Fruit fly (Drosophila melanogaster) whole organism, embryonic: ENCODE results near the gene Npc2a.
A peak's percentile ranks its signal among the peaks of the same experiment; 100 is the strongest.

Source experiments
- Adf1 ChIP-seq: fragments of 200-800 bp; sonication (Bioruptor generic); IDR thresholded peaks from 2 replicates; pipeline ENCODE4 v1.3.6; 2022; ENCODE audit warnings: missing biosample characterization, missing genetic modification characterization
- Asciz ChIP-seq: fragments of 200-800 bp; sonication (Bioruptor generic); optimal IDR thresholded peaks from 2 replicates; lab custom pipeline; 2017; ENCODE audit warnings: missing biosample characterization, mild to moderate bottlenecking, missing genetic modification characterization, missing genetic modification reagents
- CG11247 ChIP-seq: fragments of 200-800 bp; sonication (Bioruptor generic); IDR thresholded peaks from 2 replicates; pipeline ENCODE4 v1.3.6; 2022; ENCODE audit warnings: missing biosample characterization, missing genetic modification characterization
- CG15479 ChIP-seq: fragments of 200-800 bp; sonication (Bioruptor generic); optimal IDR thresholded peaks from 3 replicates; lab custom pipeline; 2019; ENCODE audit warnings: missing biosample characterization, mild to moderate bottlenecking, missing genetic modification characterization, moderate library complexity
- CG1603 ChIP-seq: fragments of 200-800 bp; sonication (Bioruptor generic); optimal IDR thresholded peaks from 2 replicates; lab custom pipeline; 2019; ENCODE audit warnings: missing biosample characterization, mild to moderate bottlenecking, missing genetic modification characterization, moderate library complexity
- CG1832 ChIP-seq: fragments of 200-800 bp; sonication (Bioruptor generic); optimal IDR thresholded peaks from 2 replicates; lab custom pipeline; 2017; ENCODE audit warnings: missing biosample characterization, mild to moderate bottlenecking, missing genetic modification characterization, inconsistent platforms
- CG2199 ChIP-seq: fragments of 200-800 bp; sonication (Bioruptor generic); IDR thresholded peaks from 3 replicates; pipeline ENCODE4 v1.3.6; 2022; ENCODE audit warnings: missing biosample characterization, missing genetic modification characterization
- CG2678 ChIP-seq: fragments of 200-800 bp; sonication (Bioruptor generic); optimal IDR thresholded peaks from 3 replicates; lab custom pipeline; 2019; ENCODE audit warnings: missing biosample characterization, mild to moderate bottlenecking, missing genetic modification characterization, moderate library complexity
- CG2875 ChIP-seq: fragments of 200-800 bp; sonication (Bioruptor generic); optimal IDR thresholded peaks from 2 replicates; lab custom pipeline; 2017; ENCODE audit warnings: missing biosample characterization, mild to moderate bottlenecking, missing genetic modification characterization, missing genetic modification reagents
- CG31388 ChIP-seq: fragments of 200-800 bp; sonication (Bioruptor generic); optimal IDR thresholded peaks from 2 replicates; lab custom pipeline; 2016; ENCODE audit warnings: missing biosample characterization, missing genetic modification characterization
- CG4360 ChIP-seq: fragments of 200-800 bp; sonication (Bioruptor generic); IDR thresholded peaks from 2 replicates; pipeline ENCODE4 v1.3.6; 2022; ENCODE audit warnings: missing biosample characterization, missing genetic modification characterization
- CG43689 ChIP-seq: fragments of 200-800 bp; sonication (Bioruptor generic); IDR thresholded peaks from 2 replicates; pipeline ENCODE4 v1.3.6; 2022; ENCODE audit warnings: missing biosample characterization, missing genetic modification characterization
- CG5180 ChIP-seq: fragments of 200-800 bp; sonication (Bioruptor generic); optimal IDR thresholded peaks from 3 replicates; lab custom pipeline; 2017; ENCODE audit warnings: missing biosample characterization, missing genetic modification characterization, mild to moderate bottlenecking, moderate library complexity, missing genetic modification reagents
- CG7745 ChIP-seq: fragments of 200-800 bp; sonication (Bioruptor generic); optimal IDR thresholded peaks from 2 replicates; lab custom pipeline; 2018; ENCODE audit warnings: missing biosample characterization, mild to moderate bottlenecking, missing genetic modification characterization, moderate library complexity
- CG8388 ChIP-seq: fragments of 200-800 bp; sonication (Bioruptor generic); optimal IDR thresholded peaks from 2 replicates; lab custom pipeline; 2019; ENCODE audit warnings: missing biosample characterization, mild to moderate bottlenecking, missing genetic modification characterization, moderate library complexity
- CG8478 ChIP-seq: fragments of >200 bp; optimal IDR thresholded peaks from 2 replicates; lab custom pipeline; 2018
- CHES-1-like ChIP-seq: fragments of 200-800 bp; sonication (Bioruptor generic); optimal IDR thresholded peaks from 2 replicates; lab custom pipeline; 2016; ENCODE audit warnings: missing biosample characterization, missing genetic modification characterization
- D ChIP-seq, 2 experiments: fragments of 200-800 bp in 1 of 2; fragments of >200 bp in 1 of 2; sonication (Bioruptor generic) in 1 of 2; optimal IDR thresholded peaks; 2 replicates in 1 of 2; 3 replicates in 1 of 2; lab custom pipeline; 2017; ENCODE audit warnings: mild to moderate bottlenecking in 1 of 2, missing biosample characterization in 1 of 2, missing genetic modification characterization in 1 of 2, missing genetic modification reagents in 1 of 2
- D19A ChIP-seq: fragments of 200-800 bp; optimal IDR thresholded peaks from 3 replicates; lab custom pipeline; 2019; ENCODE audit warnings: missing biosample characterization, mild to moderate bottlenecking, missing genetic modification characterization, moderate library complexity
- Fer2 ChIP-seq: fragments of 200-800 bp; sonication (Bioruptor generic); optimal IDR thresholded peaks from 2 replicates; lab custom pipeline; 2018; ENCODE audit warnings: missing biosample characterization, mild to moderate bottlenecking, missing genetic modification characterization, moderate library complexity
- Hr39 ChIP-seq: fragments of >200 bp; optimal IDR thresholded peaks from 2 replicates; lab custom pipeline; 2017
- Nf-YC ChIP-seq: fragments of 200-800 bp; optimal IDR thresholded peaks from 3 replicates; lab custom pipeline; 2019; ENCODE audit warnings: missing biosample characterization, mild to moderate bottlenecking, missing genetic modification characterization, moderate library complexity
- Sry-β ChIP-seq: fragments of 200-800 bp; sonication (Bioruptor generic); optimal IDR thresholded peaks from 2 replicates; lab custom pipeline; 2018; ENCODE audit warnings: missing biosample characterization, mild to moderate bottlenecking, missing genetic modification characterization, moderate library complexity
- ato ChIP-seq: fragments of 200-800 bp; sonication (Bioruptor generic); IDR thresholded peaks from 2 replicates; pipeline ENCODE4 v1.3.6; 2022; ENCODE audit warnings: missing biosample characterization, missing genetic modification characterization; ENCODE audit not compliant: partially characterized antibody
- cad ChIP-seq: fragments of >200 bp; optimal IDR thresholded peaks from 2 replicates; lab custom pipeline; 2017; ENCODE audit warnings: missing biosample characterization, missing genetic modification characterization
- crol ChIP-seq: fragments of 200-800 bp; sonication (Bioruptor generic); IDR thresholded peaks from 2 replicates; pipeline ENCODE4 v1.3.6; 2022; ENCODE audit warnings: missing biosample characterization, missing genetic modification characterization
- danr ChIP-seq: fragments of 200-800 bp; sonication (Bioruptor generic); IDR thresholded peaks from 2 replicates; pipeline ENCODE4 v1.3.6; 2022; ENCODE audit warnings: missing biosample characterization, missing genetic modification characterization
- dm ChIP-seq: fragments of 200-800 bp; sonication (Bioruptor generic); optimal IDR thresholded peaks from 3 replicates; lab custom pipeline; 2016; ENCODE audit warnings: missing biosample characterization, missing genetic modification characterization
- dysf ChIP-seq: fragments of 200-800 bp; sonication (Bioruptor generic); IDR thresholded peaks from 3 replicates; pipeline ENCODE4 v1.3.6; 2022; ENCODE audit warnings: missing biosample characterization, missing genetic modification characterization
- ems ChIP-seq: fragments of 200-800 bp; sonication (Bioruptor generic); optimal IDR thresholded peaks from 3 replicates; lab custom pipeline; 2016; ENCODE audit warnings: missing biosample characterization, missing genetic modification characterization
- ewg ChIP-seq: fragments of 200-800 bp; sonication (Bioruptor generic); optimal IDR thresholded peaks from 3 replicates; lab custom pipeline; 2017; ENCODE audit warnings: mild to moderate bottlenecking, missing biosample characterization, missing genetic modification reagents, missing genetic modification characterization
- fd3F ChIP-seq: fragments of 200-800 bp; sonication (Bioruptor generic); optimal IDR thresholded peaks from 2 replicates; lab custom pipeline; 2018; ENCODE audit warnings: missing biosample characterization, mild to moderate bottlenecking, missing genetic modification characterization, moderate library complexity
- gem ChIP-seq: fragments of 200-800 bp; sonication (Bioruptor generic); optimal IDR thresholded peaks from 2 replicates; lab custom pipeline; 2019; ENCODE audit warnings: missing biosample characterization, mild to moderate bottlenecking, missing genetic modification characterization, moderate library complexity
- gsb ChIP-seq: fragments of 200-800 bp; sonication (Bioruptor generic); IDR thresholded peaks from 2 replicates; pipeline ENCODE4 v1.3.6; 2022; ENCODE audit warnings: missing biosample characterization, missing genetic modification characterization
- gsb-n ChIP-seq: fragments of 200-800 bp; sonication (Bioruptor generic); optimal IDR thresholded peaks from 3 replicates; lab custom pipeline; 2018; ENCODE audit warnings: missing biosample characterization, mild to moderate bottlenecking, missing genetic modification characterization
- ham ChIP-seq: fragments of 200-800 bp; sonication (Bioruptor generic); IDR thresholded peaks from 2 replicates; pipeline ENCODE4 v1.3.6; 2022; ENCODE audit warnings: missing biosample characterization, missing genetic modification characterization
- kay ChIP-seq: fragments of 200-800 bp; sonication (Bioruptor generic); optimal IDR thresholded peaks from 2 replicates; lab custom pipeline; 2016; ENCODE audit warnings: missing biosample characterization, missing genetic modification characterization
- kni ChIP-seq: fragments of 200-800 bp; sonication (Bioruptor generic); optimal IDR thresholded peaks from 3 replicates; lab custom pipeline; 2017; ENCODE audit warnings: mild to moderate bottlenecking, missing biosample characterization, missing genetic modification reagents, missing genetic modification characterization
- lbe ChIP-seq: fragments of 200-800 bp; sonication (Bioruptor generic); optimal IDR thresholded peaks from 2 replicates; lab custom pipeline; 2016; ENCODE audit warnings: missing biosample characterization, mild to moderate bottlenecking, missing genetic modification characterization
- maf-S ChIP-seq: fragments of 200-800 bp; sonication (Bioruptor generic); optimal IDR thresholded peaks from 2 replicates; lab custom pipeline; 2016; ENCODE audit warnings: missing biosample characterization, missing genetic modification characterization
- nerfin-1 ChIP-seq: fragments of 200-800 bp; sonication (Bioruptor generic); optimal IDR thresholded peaks from 3 replicates; lab custom pipeline; 2019; ENCODE audit warnings: missing biosample characterization, mild to moderate bottlenecking, missing genetic modification characterization, moderate library complexity
- oc ChIP-seq: fragments of 200-800 bp; sonication (Bioruptor generic); optimal IDR thresholded peaks from 2 replicates; lab custom pipeline; 2018; ENCODE audit warnings: missing biosample characterization, mild to moderate bottlenecking, missing genetic modification characterization, moderate library complexity
- seq ChIP-seq: fragments of 200-800 bp; sonication (Bioruptor generic); IDR thresholded peaks from 2 replicates; pipeline ENCODE4 v1.3.6; 2022; ENCODE audit warnings: missing biosample characterization, missing genetic modification characterization
- sug ChIP-seq: fragments of 200-800 bp; optimal IDR thresholded peaks from 2 replicates; lab custom pipeline; 2019; ENCODE audit warnings: missing biosample characterization, mild to moderate bottlenecking, missing genetic modification characterization, moderate library complexity
- tll ChIP-seq, 2 experiments: fragments of 200-800 bp in 1 of 2; fragments of >200 bp in 1 of 2; sonication (Bioruptor generic) in 1 of 2; optimal IDR thresholded peaks; 2 replicates each; lab custom pipeline; 2017 to 2019; ENCODE audit warnings: missing biosample characterization in 2 of 2, missing genetic modification characterization in 2 of 2, mild to moderate bottlenecking in 1 of 2, moderate library complexity in 1 of 2
- tx ChIP-seq: fragments of 200-800 bp; sonication (Bioruptor generic); optimal IDR thresholded peaks from 2 replicates; lab custom pipeline; 2016; ENCODE audit warnings: missing biosample characterization, missing genetic modification characterization

Npc2a gene

dm6 chr2L:1945609-1946008 is 42.5 kb upstream of the Npc2a start, which contains the start of gene CG15357:
TSS of gene CG15357 (minus strand) at chr2L:1945709.
- TF ChIP-seq Hr39 (lab: Kevin White, UChicago) (no peak), gem (tag; lab: Kevin White, UChicago) (no peak), Asciz (GFP tag; lab: Kevin White, UChicago) (no peak), kni (GFP tag; lab: Kevin White, UChicago) (no peak), dysf (GFP tag; lab: Robert Waterston, UW) (no peak), fd3F (GFP tag; lab: Kevin White, UChicago) (no peak), CG43689 (GFP tag; lab: Robert Waterston, UW) (no peak), D19A (tag; lab: Kevin White, UChicago) (no peak), sug (no peak), CG5180 (no peak), ems (GFP tag; lab: Kevin White, UChicago) (no peak)

DNA sequence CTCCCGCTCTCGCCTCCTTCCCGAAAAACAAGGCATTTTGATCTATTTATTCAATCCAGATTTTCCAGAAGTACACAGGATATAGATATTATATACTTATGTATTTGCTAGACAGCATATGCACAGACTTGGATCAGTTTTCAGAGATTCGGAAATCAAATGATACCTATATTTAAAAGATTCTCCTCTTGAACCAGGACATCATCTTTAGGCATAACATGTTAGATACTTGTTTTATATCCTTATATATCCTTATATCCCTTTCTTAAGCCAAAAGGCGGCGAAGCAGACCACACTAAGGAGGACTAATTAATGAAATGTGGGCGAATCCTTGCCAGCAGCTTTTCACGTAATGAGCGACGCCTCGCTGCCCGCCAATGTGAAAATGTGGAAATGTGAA is 41.5 kb upstream of the Npc2a start, which contains the start of gene CG33673:
Gene CG33673 (minus strand): TSS at position 101 of the 400 bp plus-strand sequence.
- no peak for TF ChIP-seq CG1603 (tag; lab: Kevin White, UChicago)
- no peak for TF ChIP-seq lbe (GFP tag; lab: Kevin White, UChicago)
- no peak for TF ChIP-seq tx (GFP tag; lab: Kevin White, UChicago)
- TF ChIP-seq Sry-β (GFP tag; lab: Kevin White, UChicago): no peak
- no peak for TF ChIP-seq CG2678 (tag; lab: Kevin White, UChicago)
- TF ChIP-seq CG31388 (GFP tag; lab: Kevin White, UChicago): no peak
- TF ChIP-seq ato (GFP tag; lab: Robert Waterston, UW): no peak
- TF ChIP-seq Hr39 (lab: Kevin White, UChicago): no peak
- TF ChIP-seq maf-S (GFP tag; lab: Kevin White, UChicago): no peak
- no peak for TF ChIP-seq cad (GFP tag; lab: Kevin White, UChicago)
- no peak for TF ChIP-seq CG7745 (tag; lab: Kevin White, UChicago)
- TF ChIP-seq CHES-1-like (GFP tag; lab: Kevin White, UChicago): no peak
- no peak for TF ChIP-seq CG2875
- TF ChIP-seq Fer2 (tag; lab: Kevin White, UChicago): no peak
- no peak for TF ChIP-seq ham (GFP tag; lab: Robert Waterston, UW)
- TF ChIP-seq CG4360 (GFP tag; lab: Robert Waterston, UW): no peak

- TF ChIP-seq crol (GFP tag; lab: Robert Waterston, UW) (0 out of 2 replicates have a peak, but pooled peaks have one; percentile 38), CG15479 (peak; percentile 66), kay (no peak), dm (GFP tag; lab: Kevin White, UChicago) (no peak), CG2199 (GFP tag; lab: Robert Waterston, UW) (no peak), oc (peak; percentile 14)
Measured at dm6 chr2L:1947959-1948358, 40.1 kb upstream of the Npc2a start.

- TF ChIP-seq CG8388 (GFP tag; lab: Kevin White, UChicago): no peak
- peak; percentile 65 for TF ChIP-seq ewg (GFP tag; lab: Kevin White, UChicago)
- TF ChIP-seq danr (GFP tag; lab: Robert Waterston, UW): no peak
- 0 out of 2 replicates have a peak, but pooled peaks have one; percentile 14 for TF ChIP-seq crol (GFP tag; lab: Robert Waterston, UW)
- peak; percentile 50; the same call in 1 of the 2 replicates for TF ChIP-seq CG4360 (GFP tag; lab: Robert Waterston, UW)
- peak; percentile 12 for TF ChIP-seq gsb-n
- peak; percentile 10 for TF ChIP-seq nerfin-1 (tag; lab: Kevin White, UChicago)
- no peak for TF ChIP-seq gsb (GFP tag; lab: Robert Waterston, UW)
- TF ChIP-seq Adf1: peak; percentile 92
- peak; percentile 80 for TF ChIP-seq CG8478
- peak in 1 of 2 experiments; percentile 48 for TF ChIP-seq tll (GFP tag; optimal IDR thresholded peaks at IDR 0.05; lab: Kevin White, UChicago)
- TF ChIP-seq CG11247 (GFP tag; lab: Robert Waterston, UW): no peak
- peak; percentile 96 for TF ChIP-seq CG1832 (GFP tag; lab: Kevin White, UChicago)
- TF ChIP-seq D (optimal IDR thresholded peaks at IDR 0.05; lab: Kevin White, UChicago): peak; percentile 88
- TF ChIP-seq D (GFP tag; optimal IDR thresholded peaks at IDR 0.05; lab: Kevin White, UChicago): no peak
- peak; percentile 96 for TF ChIP-seq seq (GFP tag; lab: Robert Waterston, UW)
- peak; percentile 96 for TF ChIP-seq Nf-YC (tag; lab: Kevin White, UChicago)
Measured at dm6 chr2L:1954541-1954940, 33.5 kb upstream of the Npc2a start.
